Worm (Caenorhabditis elegans): ENCODE measurements around the gene ints-7.

- no peak for TF ChIP-seq him-1 (tag; optimal IDR thresholded peaks at IDR 0.05)
- TF ChIP-seq dao-5 (tag; optimal IDR thresholded peaks at IDR 0.05), result no peak
Observed at ce11 chrII:11616333-11616942, 33.8 kb downstream of the ints-7 start.

All from whole organism, L4/young adult.